Worm (Caenorhabditis elegans) whole organism, L4/young adult: ENCODE measurements around the gene fbxa-213.
"Not testable (repeated sequence)": the region's sequence is repeated elsewhere in the genome, so short reads cannot be mapped to it uniquely, and the experiment has no call there.

Experiments used
- W03F9.2 ChIP-seq: fragments of 150-350 bp; optimal IDR thresholded peaks from 2 replicates; lab custom pipeline; 2014; ENCODE audit warnings: missing biosample characterization, missing genetic modification characterization
- dao-5 ChIP-seq: sonication (generic microtip); optimal IDR thresholded peaks from 2 replicates; lab custom pipeline; 2016; ENCODE audit warnings: missing genotype, missing genetic modification characterization, moderate library complexity, missing compliant biosample characterization
- him-1 ChIP-seq: sonication (generic microtip); optimal IDR thresholded peaks from 2 replicates; lab custom pipeline; 2016; ENCODE audit warnings: missing genotype, missing genetic modification reagents, missing genetic modification characterization, missing compliant biosample characterization

The fbxa-213 gene

DNA sequence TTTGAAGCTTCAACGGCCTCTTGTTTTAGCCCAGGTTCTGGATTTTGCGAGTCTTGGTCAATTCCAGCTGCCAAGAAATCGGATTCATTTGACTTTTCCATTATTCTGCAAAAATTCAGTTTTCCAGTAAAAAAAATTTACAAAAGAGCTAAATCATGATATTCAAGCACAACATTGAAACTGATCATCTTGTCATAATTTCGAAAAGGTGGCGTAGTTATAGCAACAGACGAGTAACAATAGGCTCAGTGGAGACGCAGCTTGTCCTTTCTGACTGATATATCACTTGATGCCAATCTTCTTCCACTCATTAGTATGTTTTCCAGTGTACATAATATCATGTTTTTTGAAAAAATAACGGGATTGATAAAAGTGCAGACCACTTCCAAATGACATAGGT, at the start of gene fbxa-213:
Gene fbxa-213 (minus strand): TSS at position 101 of the 400 bp plus-strand sequence.
- TF ChIP-seq him-1 (tag; lab: Kevin White, UChicago) (no peak), W03F9.2 (tag; lab: Kevin White, UChicago) (no peak), dao-5 (no peak)

ce11 chrV:18318312-18318711, 49.7 kb upstream of the fbxa-213 start, which contains the start of gene fbxb-119:
fbxb-119 (plus strand) TSS chrV:18318612.
- TF ChIP-seq him-1 (tag; lab: Kevin White, UChicago) = no peak
- no peak for TF ChIP-seq W03F9.2 (tag; lab: Kevin White, UChicago)
- no peak for TF ChIP-seq dao-5

- not testable (repeated sequence) for TF ChIP-seq W03F9.2 (tag; lab: Kevin White, UChicago); him-1 (tag; lab: Kevin White, UChicago); dao-5
Measured at ce11 chrV:18302414-18302813, 33.8 kb upstream of the fbxa-213 start, which contains the start of gene Y51A2A.6. Y51A2A.6 (plus strand) TSS chrV:18302714.

ce11 chrV:18299313-18299712, 30.7 kb upstream of the fbxa-213 start:
- TF ChIP-seq dao-5 = no peak
- TF ChIP-seq W03F9.2 (tag; lab: Kevin White, UChicago) = no peak
- no peak for TF ChIP-seq him-1 (tag; lab: Kevin White, UChicago)

ce11 chrV:18298506-18298905, 29.9 kb upstream of the fbxa-213 start, which contains the start of gene Y51A2A.5:
Y51A2A.5 (plus strand) TSS chrV:18298806.
- TF ChIP-seq dao-5 (no peak), him-1 (tag; lab: Kevin White, UChicago) (no peak), W03F9.2 (tag; lab: Kevin White, UChicago) (no peak)

DNA sequence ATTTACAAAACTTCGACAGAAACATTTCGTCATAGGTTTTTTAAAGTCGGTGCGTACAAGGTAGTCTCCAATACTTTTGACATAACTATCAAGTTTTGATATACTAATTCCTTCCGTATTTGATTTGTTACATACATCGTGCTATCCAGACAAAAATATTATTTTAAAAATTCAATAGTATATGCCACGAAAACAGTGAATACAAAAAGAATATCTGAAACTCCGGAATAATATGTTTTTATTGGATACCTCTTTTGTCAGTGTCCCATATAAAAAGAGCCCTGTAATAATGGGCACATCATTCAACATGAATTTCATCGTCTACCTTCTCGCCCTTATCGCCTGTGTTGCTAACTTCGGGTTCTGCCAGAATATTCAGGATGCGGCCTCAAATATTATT, 23.7 kb upstream of the fbxa-213 start, which contains the start of gene Y51A2A.12:
Gene Y51A2A.12 (plus strand): TSS at position 301 of the 400 bp plus-strand sequence.
- TF ChIP-seq W03F9.2 (tag; lab: Kevin White, UChicago) (no peak), dao-5 (no peak), him-1 (tag; lab: Kevin White, UChicago) (no peak)

ce11 chrV:18290642-18291041, 22.0 kb upstream of the fbxa-213 start, which contains the start of gene Y51A2A.4:
Y51A2A.4 (plus strand) TSS chrV:18290942.
- TF ChIP-seq W03F9.2 (tag; lab: Kevin White, UChicago) = no peak
- no peak for TF ChIP-seq dao-5
- TF ChIP-seq him-1 (tag; lab: Kevin White, UChicago) = no peak

DNA sequence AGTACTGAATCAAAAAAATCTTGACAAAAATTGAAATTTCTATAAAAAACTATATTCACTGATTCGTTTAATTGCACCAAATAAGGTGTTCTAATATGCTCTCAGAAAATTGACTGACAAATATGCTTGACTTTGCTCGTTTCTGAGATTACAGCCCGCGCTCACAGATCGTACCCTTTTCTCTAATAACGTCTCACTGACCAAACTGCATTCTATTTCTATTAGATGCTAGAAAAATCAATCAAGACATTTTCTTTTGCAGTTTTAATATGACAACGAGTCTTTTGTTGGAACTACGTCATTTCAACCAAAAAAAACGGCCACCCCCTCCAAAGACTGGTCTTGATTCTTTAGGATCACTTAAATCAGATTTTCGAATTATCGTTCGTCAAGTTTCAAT, 14.0 kb upstream of the fbxa-213 start, which contains the start of gene clec-247:
Gene clec-247 (plus strand): TSS at position 301 of the 400 bp plus-strand sequence.
- TF ChIP-seq dao-5 (no peak), him-1 (tag; lab: Kevin White, UChicago) (no peak), W03F9.2 (tag; lab: Kevin White, UChicago) (no peak)

DNA sequence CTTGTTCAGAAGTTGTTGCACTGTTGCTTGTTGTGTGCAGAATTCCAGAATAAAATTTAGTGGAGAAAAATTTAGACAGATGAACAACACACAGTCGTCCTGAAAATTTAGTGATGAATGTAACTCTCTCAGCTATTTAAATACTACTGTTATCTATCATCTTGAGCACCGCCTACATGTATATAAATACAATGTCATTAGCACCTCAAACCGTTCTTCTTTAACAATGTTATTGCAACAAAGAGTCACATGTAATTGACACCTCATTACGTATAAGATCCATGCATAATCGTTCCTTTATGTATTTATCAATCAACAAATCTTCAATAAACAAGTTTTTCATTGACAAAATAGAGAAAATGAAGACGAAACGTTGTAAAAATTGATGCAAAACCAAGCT, 12.1 kb upstream of the fbxa-213 start, which contains the start of gene Y51A2A.16:
Gene Y51A2A.16 (minus strand): TSS at position 101 of the 400 bp plus-strand sequence.
- no peak for TF ChIP-seq dao-5
- TF ChIP-seq W03F9.2 (tag; lab: Kevin White, UChicago) = no peak
- no peak for TF ChIP-seq him-1 (tag; lab: Kevin White, UChicago)

- no peak for TF ChIP-seq him-1 (tag; lab: Kevin White, UChicago)
- TF ChIP-seq dao-5 = no peak
- TF ChIP-seq W03F9.2 (tag; lab: Kevin White, UChicago) = no peak
Measured at ce11 chrV:18270403-18270802, 1.8 kb upstream of the fbxa-213 start, which contains the start of gene Y37H2C.4. Y37H2C.4 (plus strand) TSS chrV:18270703.

- TF ChIP-seq him-1 (tag; lab: Kevin White, UChicago) (no peak), dao-5 (no peak), W03F9.2 (tag; lab: Kevin White, UChicago) (no peak)
Measured at ce11 chrV:18269885-18270284, 1.2 kb upstream of the fbxa-213 start, which contains the start of gene skr-6. skr-6 (minus strand) TSS chrV:18269985.

DNA sequence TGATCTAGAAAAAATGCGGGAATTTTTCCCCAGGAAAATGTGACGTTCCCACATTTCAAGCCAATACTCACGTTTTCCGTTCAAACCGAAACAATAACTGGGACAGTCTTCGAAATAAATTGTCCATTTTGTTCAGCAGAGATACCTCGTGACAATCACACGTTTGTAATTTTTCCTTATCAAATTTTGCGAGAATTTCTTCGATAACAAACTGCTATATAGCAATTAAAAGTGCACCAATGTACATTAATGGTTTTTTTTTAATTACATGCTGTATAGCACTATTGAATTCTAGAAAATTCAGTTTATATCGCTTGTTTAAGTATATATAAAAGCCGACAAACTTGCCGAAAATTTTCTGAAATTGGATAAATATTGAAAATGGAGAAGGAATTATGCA, 2.4 kb downstream of the fbxa-213 start, which contains the start of gene R10E8.6:
Gene R10E8.6 (minus strand): TSS at position 154 of the 400 bp plus-strand sequence.
- TF ChIP-seq him-1 (tag; lab: Kevin White, UChicago) (no peak), dao-5 (no peak), W03F9.2 (tag; lab: Kevin White, UChicago) (no peak)

ce11 chrV:18265514-18265913, 3.1 kb downstream of the fbxa-213 start:
- TF ChIP-seq him-1 (tag; lab: Kevin White, UChicago) = no peak
- no peak for TF ChIP-seq dao-5
- TF ChIP-seq W03F9.2 (tag; lab: Kevin White, UChicago) = no peak

DNA sequence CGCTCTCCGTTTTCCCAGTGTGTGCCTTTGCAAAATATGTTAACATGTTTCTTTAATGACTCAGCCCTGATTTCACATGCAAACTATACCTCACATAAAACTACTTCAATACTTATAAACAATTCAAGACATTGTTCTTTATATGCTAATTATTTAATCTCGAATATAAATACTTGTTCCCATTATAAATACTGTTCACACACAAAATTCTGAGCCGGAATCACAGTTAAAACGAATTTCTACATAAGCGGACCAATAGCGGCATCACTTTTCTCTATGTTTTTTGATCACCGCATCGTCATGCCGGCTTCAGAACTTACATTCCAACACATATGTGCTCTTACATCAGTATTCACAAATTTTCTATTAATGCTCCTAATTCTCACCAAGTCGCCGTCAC, 14.2 kb downstream of the fbxa-213 start, which contains the start of gene R10E8.5:
Gene R10E8.5 (plus strand): TSS at position 301 of the 400 bp plus-strand sequence.
- TF ChIP-seq him-1 (tag; lab: Kevin White, UChicago) (no peak), W03F9.2 (tag; lab: Kevin White, UChicago) (no peak), dao-5 (no peak)
